Fruit fly (Drosophila melanogaster): Measurements from ENCODE around the gene CG13064.

DNA sequence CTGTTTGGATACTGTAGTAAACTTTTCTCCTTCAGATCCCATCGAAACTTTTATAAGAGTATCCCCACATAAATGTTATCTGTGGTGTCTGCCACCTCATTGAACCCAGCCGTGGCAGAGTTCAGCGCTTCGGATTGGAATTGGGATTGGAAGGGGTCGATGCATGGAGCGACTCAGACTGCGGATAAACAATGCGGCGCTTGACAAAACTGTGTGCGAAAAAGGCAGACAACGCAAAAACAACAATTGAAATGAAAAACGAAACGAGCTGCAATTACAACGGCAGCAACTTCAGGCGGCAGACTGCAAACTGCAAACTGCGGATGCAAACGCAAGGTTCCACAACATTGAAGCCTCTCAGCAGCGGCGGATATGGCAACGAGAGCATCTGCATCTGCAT, 33.8 kb downstream of the CG13064 start, which contains the start of gene CG13062:
- TF ChIP-seq rgr (GFP tag; optimal IDR thresholded peaks at IDR 0.05): no peak
- TF ChIP-seq fru (GFP tag; optimal IDR thresholded peaks at IDR 0.05): no peak
- no peak for TF ChIP-seq OdsH (GFP tag; optimal IDR thresholded peaks at IDR 0.05)
- TF ChIP-seq sage (GFP tag; optimal IDR thresholded peaks at IDR 0.05): no peak
- no peak for TF ChIP-seq woc (GFP tag; optimal IDR thresholded peaks at IDR 0.05)
- TF ChIP-seq Abd-B (GFP tag; optimal IDR thresholded peaks at IDR 0.05): no peak
- no peak for TF ChIP-seq h (GFP tag; optimal IDR thresholded peaks at IDR 0.05)
- TF ChIP-seq Mio (GFP tag; optimal IDR thresholded peaks at IDR 0.05): no peak
- TF ChIP-seq N (GFP tag; optimal IDR thresholded peaks at IDR 0.05): no peak
- no peak for TF ChIP-seq pan (optimal IDR thresholded peaks at IDR 0.05)
- TF ChIP-seq br (GFP tag; optimal IDR thresholded peaks at IDR 0.05): no peak
- no peak for TF ChIP-seq psq (GFP tag; optimal IDR thresholded peaks at IDR 0.05)
- no peak for TF ChIP-seq Dfd (GFP tag; optimal IDR thresholded peaks at IDR 0.05)

All from whole organism, wandering third instar larva.